Fruit fly (Drosophila melanogaster) whole organism, embryonic: Measurements from ENCODE around the gene TfIIS.

ENCODE experiments used
- Bdp1 ChIP-seq: fragments of 200-800 bp; sonication (Bioruptor generic); optimal IDR thresholded peaks from 3 replicates; lab custom pipeline; 2016; ENCODE audit warnings: missing biosample characterization, missing genetic modification characterization
- CG10462 ChIP-seq: fragments of 200-800 bp; sonication (Bioruptor generic); optimal IDR thresholded peaks from 2 replicates; lab custom pipeline; 2016; ENCODE audit warnings: missing biosample characterization, missing genetic modification characterization
- CG11093 ChIP-seq: fragments of 200-800 bp; sonication (Bioruptor generic); IDR thresholded peaks from 3 replicates; pipeline ENCODE4 v1.3.6; 2022; ENCODE audit warnings: missing biosample characterization, missing genetic modification characterization
- CG12769 ChIP-seq: fragments of 200-800 bp; sonication (Bioruptor generic); optimal IDR thresholded peaks from 2 replicates; lab custom pipeline; 2019; ENCODE audit warnings: missing biosample characterization, mild to moderate bottlenecking, missing genetic modification characterization, moderate library complexity
- CG15011 ChIP-seq: fragments of 200-800 bp; sonication (Bioruptor generic); optimal IDR thresholded peaks from 3 replicates; lab custom pipeline; 2018; ENCODE audit warnings: missing biosample characterization, mild to moderate bottlenecking, missing genetic modification characterization
- CG16815 ChIP-seq: fragments of 200-800 bp; sonication (Bioruptor generic); optimal IDR thresholded peaks from 3 replicates; lab custom pipeline; 2017; ENCODE audit warnings: missing biosample characterization, mild to moderate bottlenecking, missing genetic modification characterization
- CG17186 ChIP-seq: fragments of 200-800 bp; sonication (Bioruptor generic); optimal IDR thresholded peaks from 3 replicates; lab custom pipeline; 2017; ENCODE audit warnings: missing biosample characterization, missing genetic modification reagents, missing genetic modification characterization
- CG17361 ChIP-seq: fragments of 200-800 bp; sonication (Bioruptor generic); IDR thresholded peaks from 3 replicates; pipeline ENCODE4 v1.3.6; 2022; ENCODE audit warnings: missing biosample characterization, missing genetic modification characterization
- CG17612 ChIP-seq: fragments of 200-800 bp; sonication (Bioruptor generic); IDR thresholded peaks from 2 replicates; pipeline ENCODE4 v1.3.6; 2022; ENCODE audit warnings: missing biosample characterization, missing genetic modification characterization
- CG18011 ChIP-seq: fragments of 200-800 bp; sonication (Bioruptor generic); optimal IDR thresholded peaks from 2 replicates; lab custom pipeline; 2017; ENCODE audit warnings: missing biosample characterization, missing genetic modification characterization, mild to moderate bottlenecking, moderate library complexity, missing genotype
- CG2129 ChIP-seq: fragments of 200-800 bp; sonication (Bioruptor generic); IDR thresholded peaks from 2 replicates; pipeline ENCODE4 v1.3.6; 2022; ENCODE audit warnings: missing biosample characterization, missing genetic modification characterization; ENCODE audit not compliant: partially characterized antibody
- CG2712 ChIP-seq: fragments of 200-800 bp; optimal IDR thresholded peaks from 3 replicates; lab custom pipeline; 2019; ENCODE audit warnings: missing biosample characterization, mild to moderate bottlenecking, missing genetic modification characterization, moderate library complexity
- CG3281 ChIP-seq: fragments of 200-800 bp; sonication (Bioruptor generic); optimal IDR thresholded peaks from 3 replicates; lab custom pipeline; 2017; ENCODE audit warnings: missing biosample characterization, mild to moderate bottlenecking, missing genetic modification characterization
- CG3995 ChIP-seq: fragments of 200-800 bp; sonication (Bioruptor generic); optimal IDR thresholded peaks from 3 replicates; lab custom pipeline; 2016; ENCODE audit warnings: missing biosample characterization, missing genetic modification characterization
- CG6175 ChIP-seq: fragments of 200-800 bp; sonication (Bioruptor generic); IDR thresholded peaks from 3 replicates; pipeline ENCODE4 v1.3.6; 2022; ENCODE audit warnings: missing biosample characterization, missing genetic modification characterization
- CG6272 ChIP-seq: fragments of 200-800 bp; sonication (Bioruptor generic); IDR thresholded peaks from 2 replicates; pipeline ENCODE4 v1.3.6; 2022; ENCODE audit warnings: missing biosample characterization, missing genetic modification characterization
- CG6683 ChIP-seq: fragments of 200-800 bp; sonication (Bioruptor generic); optimal IDR thresholded peaks from 2 replicates; lab custom pipeline; 2017; ENCODE audit warnings: missing biosample characterization, mild to moderate bottlenecking, missing genetic modification characterization, missing genetic modification reagents
- CG7271 ChIP-seq: fragments of 200-800 bp; sonication (Bioruptor generic); optimal IDR thresholded peaks from 2 replicates; lab custom pipeline; 2018; ENCODE audit warnings: missing biosample characterization, mild to moderate bottlenecking, missing genetic modification characterization, moderate library complexity
- CG7556 ChIP-seq: fragments of 200-800 bp; sonication (Bioruptor generic); optimal IDR thresholded peaks from 2 replicates; lab custom pipeline; 2017; ENCODE audit warnings: missing biosample characterization, mild to moderate bottlenecking, missing genetic modification characterization
- CG9932 ChIP-seq: fragments of 200-800 bp; sonication (Bioruptor generic); IDR thresholded peaks from 2 replicates; pipeline ENCODE4 v1.3.6; 2022; ENCODE audit warnings: missing biosample characterization, missing genetic modification characterization
- CTCF ChIP-seq: fragments of 200-800 bp; sonication (Bioruptor generic); optimal IDR thresholded peaks from 2 replicates; lab custom pipeline; 2017; ENCODE audit warnings: missing biosample characterization, mild to moderate bottlenecking, missing genetic modification characterization, moderate library complexity
- Dbx ChIP-seq: fragments of 200-800 bp; sonication (Bioruptor generic); IDR thresholded peaks from 3 replicates; pipeline ENCODE4 v1.3.6; 2022; ENCODE audit warnings: missing biosample characterization, missing genetic modification characterization
- Drgx ChIP-seq: fragments of 200-800 bp; sonication (Bioruptor generic); IDR thresholded peaks from 2 replicates; pipeline ENCODE4 v1.3.6; 2022; ENCODE audit warnings: missing biosample characterization, missing genetic modification characterization
- Hr3 ChIP-seq: fragments of 200-800 bp; sonication (Bioruptor generic); optimal IDR thresholded peaks from 3 replicates; lab custom pipeline; 2016; ENCODE audit warnings: missing biosample characterization, missing genetic modification characterization
- Hr51 ChIP-seq, 2 experiments: fragments of 200-800 bp; sonication (Bioruptor generic); optimal IDR thresholded peaks; 2 replicates in 1 of 2; 3 replicates in 1 of 2; lab custom pipeline; 2016 to 2018; ENCODE audit warnings: missing biosample characterization in 2 of 2, missing genetic modification characterization in 2 of 2, mild to moderate bottlenecking in 1 of 2, moderate library complexity in 1 of 2
- MBD-R2 ChIP-seq: fragments of 200-800 bp; sonication (Bioruptor generic); IDR thresholded peaks from 2 replicates; pipeline ENCODE4 v1.3.6; 2022; ENCODE audit warnings: missing biosample characterization, missing genetic modification characterization
- Mad ChIP-seq: fragments of 200-800 bp; sonication (Bioruptor generic); optimal IDR thresholded peaks from 2 replicates; lab custom pipeline; 2016; ENCODE audit warnings: missing biosample characterization, missing genetic modification characterization
- Myb ChIP-seq: fragments of 200-800 bp; sonication (Bioruptor generic); optimal IDR thresholded peaks from 2 replicates; lab custom pipeline; 2016; ENCODE audit warnings: missing biosample characterization, missing genetic modification characterization
- Poxn ChIP-seq: fragments of 200-800 bp; sonication (Bioruptor generic); IDR thresholded peaks from 2 replicates; pipeline ENCODE4 v1.3.6; 2022; ENCODE audit warnings: missing biosample characterization, missing genetic modification characterization
- Scr ChIP-seq: fragments of 200-800 bp; sonication (Bioruptor generic); IDR thresholded peaks from 2 replicates; pipeline ENCODE4 v1.3.6; 2022; ENCODE audit warnings: missing biosample characterization, missing genetic modification characterization; ENCODE audit not compliant: partially characterized antibody
- Usf ChIP-seq: fragments of 200-800 bp; sonication (Bioruptor generic); optimal IDR thresholded peaks from 2 replicates; lab custom pipeline; 2017; ENCODE audit warnings: missing genotype, missing biosample characterization, missing genetic modification characterization
- ara ChIP-seq: fragments of 200-800 bp; sonication (Bioruptor generic); IDR thresholded peaks from 2 replicates; pipeline ENCODE4 v1.3.6; 2022; ENCODE audit warnings: missing biosample characterization, missing genetic modification characterization
- corto ChIP-seq: fragments of 200-800 bp; sonication (Bioruptor generic); optimal IDR thresholded peaks from 2 replicates; lab custom pipeline; 2016; ENCODE audit warnings: missing biosample characterization, mild to moderate bottlenecking, missing genetic modification characterization, moderate library complexity
- crol ChIP-seq: fragments of 200-800 bp; sonication (Bioruptor generic); IDR thresholded peaks from 2 replicates; pipeline ENCODE4 v1.3.6; 2022; ENCODE audit warnings: missing biosample characterization, missing genetic modification characterization
- grau ChIP-seq: fragments of 200-800 bp; optimal IDR thresholded peaks from 3 replicates; lab custom pipeline; 2019; ENCODE audit warnings: missing biosample characterization, mild to moderate bottlenecking, missing genetic modification characterization, moderate library complexity
- gt ChIP-seq: fragments of 200-800 bp; sonication (Bioruptor generic); IDR thresholded peaks from 2 replicates; pipeline ENCODE4 v1.3.6; 2022; ENCODE audit warnings: missing biosample characterization, missing genetic modification characterization
- h ChIP-seq: fragments of >200 bp; optimal IDR thresholded peaks from 2 replicates; lab custom pipeline; 2017
- ind ChIP-seq: fragments of 200-800 bp; sonication (Bioruptor generic); optimal IDR thresholded peaks from 3 replicates; lab custom pipeline; 2016; ENCODE audit warnings: missing biosample characterization, missing genetic modification characterization
- mirr ChIP-seq: fragments of 200-800 bp; sonication (Bioruptor generic); optimal IDR thresholded peaks from 3 replicates; lab custom pipeline; 2018; ENCODE audit warnings: missing biosample characterization, mild to moderate bottlenecking, missing genetic modification characterization
- nerfin-2 ChIP-seq: fragments of 200-800 bp; sonication (Bioruptor generic); IDR thresholded peaks from 2 replicates; pipeline ENCODE4 v1.3.6; 2022; ENCODE audit warnings: missing biosample characterization, missing genetic modification characterization; ENCODE audit not compliant: partially characterized antibody
- onecut ChIP-seq: fragments of 200-800 bp; sonication (Bioruptor generic); IDR thresholded peaks from 2 replicates; pipeline ENCODE4 v1.3.6; 2022; ENCODE audit warnings: missing biosample characterization, missing genetic modification characterization
- pfk ChIP-seq: fragments of 200-800 bp; sonication (Bioruptor generic); optimal IDR thresholded peaks from 2 replicates; lab custom pipeline; 2018; ENCODE audit warnings: missing biosample characterization, mild to moderate bottlenecking, missing genetic modification characterization, moderate library complexity
- repo ChIP-seq: fragments of 200-800 bp; sonication (Bioruptor generic); optimal IDR thresholded peaks from 2 replicates; lab custom pipeline; 2016; ENCODE audit warnings: missing biosample characterization, missing genetic modification characterization
- sens-2 ChIP-seq: fragments of 200-800 bp; sonication (Bioruptor generic); IDR thresholded peaks from 2 replicates; pipeline ENCODE4 v1.3.6; 2022; ENCODE audit warnings: missing biosample characterization, missing genetic modification characterization
- sim ChIP-seq: fragments of 200-800 bp; sonication (Bioruptor generic); IDR thresholded peaks from 2 replicates; pipeline ENCODE4 v1.3.6; 2022; ENCODE audit warnings: missing biosample characterization, missing genetic modification characterization
- sna ChIP-seq: fragments of 200-800 bp; sonication (Bioruptor generic); IDR thresholded peaks from 2 replicates; pipeline ENCODE4 v1.3.6; 2022; ENCODE audit warnings: missing biosample characterization, missing genetic modification characterization; ENCODE audit not compliant: partially characterized antibody
- ttk ChIP-seq: fragments of 200-800 bp; sonication (Bioruptor generic); IDR thresholded peaks from 2 replicates; pipeline ENCODE4 v2.1.2; 2022; ENCODE audit warnings: missing biosample characterization, missing genetic modification characterization
- tup ChIP-seq: fragments of 200-800 bp; sonication (Bioruptor generic); optimal IDR thresholded peaks from 2 replicates; lab custom pipeline; 2016; ENCODE audit warnings: missing biosample characterization, mild to moderate bottlenecking, missing genetic modification characterization, moderate library complexity
- tx ChIP-seq: fragments of 200-800 bp; sonication (Bioruptor generic); optimal IDR thresholded peaks from 2 replicates; lab custom pipeline; 2016; ENCODE audit warnings: missing biosample characterization, missing genetic modification characterization
- vvl ChIP-seq: fragments of 200-800 bp; sonication (Bioruptor generic); IDR thresholded peaks from 2 replicates; pipeline ENCODE4 v1.3.6; 2022; ENCODE audit warnings: missing biosample characterization, missing genetic modification characterization

Gene TfIIS

dm6 chr2L:15056359-15057220 lies 4.0 kb downstream of the TfIIS start (continued):
- TF ChIP-seq CG2712 (peak; percentile 89), Dbx (GFP tag; lab: Robert Waterston, UW) (0 out of 3 replicates have a peak, but pooled peaks have one; percentile 35), h (lab: Kevin White, UChicago) (no peak), CG17361 (peak; percentile 95), CG3995 (peak; percentile 17), CG7556 (peak; percentile 89), CG11093 (GFP tag; lab: Robert Waterston, UW) (peak; percentile 63; the same call in 2 of the 3 replicates), CG7271 (peak; percentile 44), CG3281 (GFP tag; lab: Kevin White, UChicago) (peak; percentile 56), crol (peak; percentile 97), Mad (GFP tag; lab: Kevin White, UChicago) (peak; percentile 39), CG17612 (GFP tag; lab: Robert Waterston, UW) (no peak), Hr3 (GFP tag; lab: Kevin White, UChicago) (peak; percentile 76), CG9932 (peak; percentile 51), onecut (GFP tag; lab: Robert Waterston, UW) (peak; percentile 56), CG15011 (GFP tag; lab: Kevin White, UChicago) (peak; percentile 57), CG2129 (GFP tag; lab: Robert Waterston, UW) (no peak), Bdp1 (GFP tag; lab: Kevin White, UChicago) (no peak), Usf (peak; percentile 62), CG6272 (GFP tag; lab: Robert Waterston, UW) (no peak), Poxn (no peak), gt (GFP tag; lab: Robert Waterston, UW) (peak; percentile 45; the same call in 1 of the 2 replicates), repo (GFP tag; lab: Kevin White, UChicago) (no peak), ara (GFP tag; lab: Robert Waterston, UW) (peak; percentile 67), Scr (GFP tag; lab: Robert Waterston, UW) (no peak), corto (peak; percentile 67), CG6683 (GFP tag; lab: Kevin White, UChicago) (peak; percentile 24), CG18011 (GFP tag; lab: Kevin White, UChicago) (no peak), sens-2 (GFP tag; lab: Robert Waterston, UW) (no peak), nerfin-2 (GFP tag; lab: Robert Waterston, UW) (no peak), CG12769 (tag; lab: Kevin White, UChicago) (no peak), MBD-R2 (GFP tag; lab: Robert Waterston, UW) (no peak; the same call in 1 of the 2 replicates), CG10462 (GFP tag; lab: Kevin White, UChicago) (no peak), tx (GFP tag; lab: Kevin White, UChicago) (peak; percentile 3), Hr51 (GFP tag; optimal IDR thresholded peaks at IDR 0.05; lab: Kevin White, UChicago) (peak; percentile 46 to 84), vvl (peak; percentile 88), ttk (GFP tag; lab: Robert Waterston, UW) (peak; percentile 72), CTCF (GFP tag; lab: Kevin White, UChicago) (peak; percentile 31), grau (tag; lab: Kevin White, UChicago) (peak; percentile 68), CG17186 (GFP tag; lab: Kevin White, UChicago) (no peak), mirr (GFP tag; lab: Kevin White, UChicago) (no peak), Drgx (GFP tag; lab: Robert Waterston, UW) (peak; percentile 82), tup (GFP tag; lab: Kevin White, UChicago) (no peak), CG6175 (GFP tag; lab: Robert Waterston, UW) (0 out of 3 replicates have a peak, but pooled peaks have one; percentile 21), Myb (GFP tag; lab: Kevin White, UChicago) (no peak), CG16815 (GFP tag; lab: Kevin White, UChicago) (peak; percentile 62), sna (GFP tag; lab: Robert Waterston, UW) (no peak), pfk (no peak), sim (no peak; the same call in 1 of the 2 replicates), ind (GFP tag; lab: Kevin White, UChicago) (peak; percentile 72)
